Fruit fly (Drosophila melanogaster) whole organism, prepupa: ENCODE results near the gene Col4a1.

Source experiments
- CG11294 ChIP-seq: fragments of 200-800 bp; sonication (Bioruptor generic); IDR thresholded peaks from 2 replicates; pipeline ENCODE4 v1.3.6; 2022; ENCODE audit warnings: missing biosample characterization, missing genetic modification characterization
- CG11762 ChIP-seq: fragments of 200-800 bp; sonication (Bioruptor generic); optimal IDR thresholded peaks from 3 replicates; lab custom pipeline; 2016; ENCODE audit warnings: missing biosample characterization, missing genetic modification characterization; ENCODE audit not compliant: insufficient read depth
- CG15336 ChIP-seq: fragments of 200-800 bp; sonication (Bioruptor generic); IDR thresholded peaks from 2 replicates; pipeline ENCODE4 v1.3.6; 2022; ENCODE audit warnings: missing biosample characterization, missing genetic modification characterization
- CG1621 ChIP-seq: fragments of 200-800 bp; sonication (Bioruptor generic); optimal IDR thresholded peaks from 3 replicates; lab custom pipeline; 2018; ENCODE audit warnings: missing biosample characterization, mild to moderate bottlenecking, missing genetic modification characterization
- CG16779 ChIP-seq: fragments of 200-800 bp; sonication (Bioruptor generic); optimal IDR thresholded peaks from 3 replicates; lab custom pipeline; 2017; ENCODE audit warnings: missing biosample characterization, mild to moderate bottlenecking, missing genetic modification characterization
- CG3032 ChIP-seq: fragments of 200-800 bp; optimal IDR thresholded peaks from 2 replicates; lab custom pipeline; 2019; ENCODE audit warnings: missing biosample characterization, mild to moderate bottlenecking, missing genetic modification characterization, moderate library complexity
- CG31627 ChIP-seq: fragments of 200-800 bp; sonication (Bioruptor generic); optimal IDR thresholded peaks from 3 replicates; lab custom pipeline; 2016; ENCODE audit warnings: missing biosample characterization, missing genetic modification characterization
- CG32006 ChIP-seq: fragments of 200-800 bp; sonication (Bioruptor generic); optimal IDR thresholded peaks from 3 replicates; lab custom pipeline; 2017; ENCODE audit warnings: missing biosample characterization, mild to moderate bottlenecking, missing genetic modification characterization
- CG34406 ChIP-seq: fragments of 200-800 bp; sonication (Bioruptor generic); optimal IDR thresholded peaks from 3 replicates; lab custom pipeline; 2016; ENCODE audit warnings: missing biosample characterization, missing genetic modification characterization
- CG3919 ChIP-seq: fragments of 200-800 bp; sonication (Bioruptor generic); optimal IDR thresholded peaks from 3 replicates; lab custom pipeline; 2016; ENCODE audit warnings: missing biosample characterization, missing genetic modification characterization
- CG4318 ChIP-seq: fragments of 200-800 bp; sonication (Bioruptor generic); optimal IDR thresholded peaks from 3 replicates; lab custom pipeline; 2017; ENCODE audit warnings: missing biosample characterization, mild to moderate bottlenecking, missing genetic modification characterization
- CG6792 ChIP-seq: fragments of 200-800 bp; sonication (Bioruptor generic); optimal IDR thresholded peaks from 3 replicates; lab custom pipeline; 2016; ENCODE audit warnings: missing biosample characterization, missing genetic modification characterization
- CG6808 ChIP-seq: fragments of 200-800 bp; sonication (Bioruptor generic); optimal IDR thresholded peaks from 3 replicates; lab custom pipeline; 2017; ENCODE audit warnings: missing biosample characterization, missing genetic modification characterization, mild to moderate bottlenecking, moderate library complexity, missing genetic modification reagents
- CG7368 ChIP-seq: fragments of 200-800 bp; sonication (Bioruptor generic); optimal IDR thresholded peaks from 3 replicates; lab custom pipeline; 2016; ENCODE audit warnings: missing biosample characterization, missing genetic modification characterization
- CG8119 ChIP-seq: fragments of 200-800 bp; sonication (Bioruptor generic); IDR thresholded peaks from 3 replicates; pipeline ENCODE4 v1.3.6; 2022; ENCODE audit warnings: missing biosample characterization, missing genetic modification characterization
- CG8319 ChIP-seq: fragments of 200-800 bp; sonication (Bioruptor generic); optimal IDR thresholded peaks from 3 replicates; lab custom pipeline; 2016; ENCODE audit warnings: missing biosample characterization, missing genetic modification characterization
- CG8632 ChIP-seq: fragments of 200-800 bp; sonication (Bioruptor generic); optimal IDR thresholded peaks from 3 replicates; lab custom pipeline; 2016; ENCODE audit warnings: missing biosample characterization, missing genetic modification characterization
- CG9139 ChIP-seq: fragments of 200-800 bp; sonication (Bioruptor generic); optimal IDR thresholded peaks from 3 replicates; lab custom pipeline; 2017; ENCODE audit warnings: missing biosample characterization, mild to moderate bottlenecking, missing genetic modification characterization
- Eip75B ChIP-seq: fragments of 200-800 bp; sonication (Bioruptor generic); optimal IDR thresholded peaks from 3 replicates; lab custom pipeline; 2016; ENCODE audit warnings: missing biosample characterization, missing genetic modification characterization
- Eip78C ChIP-seq: fragments of 200-800 bp; sonication (Bioruptor generic); peaks from one replicate; lab custom pipeline; 2016; ENCODE audit warnings: missing biosample characterization, missing genetic modification characterization
- Eip93F ChIP-seq: fragments of 200-800 bp; sonication (Bioruptor generic); optimal IDR thresholded peaks from 2 replicates; lab custom pipeline; 2016; ENCODE audit warnings: missing biosample characterization, mild to moderate bottlenecking, missing genetic modification characterization
- Ets21C ChIP-seq: fragments of 200-800 bp; sonication (Bioruptor generic); optimal IDR thresholded peaks from 3 replicates; lab custom pipeline; 2016; ENCODE audit warnings: missing biosample characterization, missing genetic modification characterization
- Hr38 ChIP-seq: sonication (Bioruptor generic); optimal IDR thresholded peaks from 2 replicates; lab custom pipeline; 2016; ENCODE audit warnings: missing biosample characterization, missing genetic modification characterization
- Hr39 ChIP-seq: fragments of 200-800 bp; sonication (Bioruptor generic); optimal IDR thresholded peaks from 2 replicates; lab custom pipeline; 2016; ENCODE audit warnings: missing biosample characterization, missing genetic modification characterization
- Hr4 ChIP-seq: fragments of 200-800 bp; sonication (Bioruptor generic); optimal IDR thresholded peaks from 3 replicates; lab custom pipeline; 2016; ENCODE audit warnings: missing biosample characterization, missing genetic modification characterization
- Lpt ChIP-seq: fragments of 200-800 bp; sonication (Bioruptor generic); optimal IDR thresholded peaks from 3 replicates; lab custom pipeline; 2016; ENCODE audit warnings: missing biosample characterization, missing genetic modification characterization
- Met ChIP-seq: fragments of 200-800 bp; sonication (Bioruptor generic); optimal IDR thresholded peaks from 3 replicates; lab custom pipeline; 2016; ENCODE audit warnings: missing biosample characterization, missing genetic modification characterization
- Smox ChIP-seq: fragments of 200-800 bp; sonication (Bioruptor generic); optimal IDR thresholded peaks from 3 replicates; lab custom pipeline; 2016; ENCODE audit warnings: missing biosample characterization, missing genetic modification characterization
- Sox14 ChIP-seq: fragments of 200-800 bp; sonication (Bioruptor generic); optimal IDR thresholded peaks from 3 replicates; lab custom pipeline; 2016; ENCODE audit warnings: missing biosample characterization, missing genetic modification characterization
- Sox15 ChIP-seq: fragments of 200-800 bp; sonication (Bioruptor generic); optimal IDR thresholded peaks from 3 replicates; lab custom pipeline; 2016; ENCODE audit warnings: missing biosample characterization, missing genetic modification characterization
- acj6 ChIP-seq: fragments of 200-800 bp; sonication (Bioruptor generic); optimal IDR thresholded peaks from 3 replicates; lab custom pipeline; 2016; ENCODE audit warnings: missing biosample characterization, missing genetic modification characterization
- dac ChIP-seq: fragments of 200-800 bp; sonication (Bioruptor generic); optimal IDR thresholded peaks from 2 replicates; lab custom pipeline; 2017; ENCODE audit warnings: missing biosample characterization, mild to moderate bottlenecking, missing genetic modification characterization
- dsx ChIP-seq: fragments of 200-800 bp; optimal IDR thresholded peaks from 3 replicates; lab custom pipeline; 2019; ENCODE audit warnings: missing biosample characterization, mild to moderate bottlenecking, missing genetic modification characterization, moderate library complexity; ENCODE audit not compliant: poor library complexity, severe bottlenecking
- eg ChIP-seq: fragments of 200-800 bp; sonication (Bioruptor generic); IDR thresholded peaks from 3 replicates; pipeline ENCODE4 v1.3.6; 2022; ENCODE audit warnings: missing biosample characterization, missing genetic modification characterization
- fkh ChIP-seq: fragments of 200-800 bp; sonication (Bioruptor generic); optimal IDR thresholded peaks from 3 replicates; lab custom pipeline; 2017; ENCODE audit warnings: missing biosample characterization, mild to moderate bottlenecking, missing genetic modification characterization, moderate library complexity
- lz ChIP-seq: fragments of 200-800 bp; sonication (Bioruptor generic); optimal IDR thresholded peaks from 3 replicates; lab custom pipeline; 2016; ENCODE audit warnings: missing biosample characterization, missing genetic modification characterization
- net ChIP-seq: fragments of 200-800 bp; sonication (Bioruptor generic); optimal IDR thresholded peaks from 3 replicates; lab custom pipeline; 2016; ENCODE audit warnings: missing biosample characterization, missing genetic modification characterization
- pdm3 ChIP-seq: fragments of 200-800 bp; sonication (Bioruptor generic); optimal IDR thresholded peaks from 3 replicates; lab custom pipeline; 2016; ENCODE audit warnings: missing biosample characterization, missing genetic modification characterization
- salr ChIP-seq, 2 experiments: fragments of 200-800 bp; sonication (Bioruptor generic); optimal IDR thresholded peaks; 3 replicates each; lab custom pipeline; 2016 to 2018; ENCODE audit warnings: missing biosample characterization in 2 of 2, missing genetic modification characterization in 2 of 2, mild to moderate bottlenecking in 1 of 2
- ss ChIP-seq, 2 experiments: fragments of 200-800 bp; sonication (Bioruptor generic); optimal IDR thresholded peaks; 2 replicates in 1 of 2; 3 replicates in 1 of 2; lab custom pipeline; 2017 to 2018; ENCODE audit warnings: mild to moderate bottlenecking in 2 of 2, missing biosample characterization in 2 of 2, missing genetic modification characterization in 2 of 2, moderate library complexity in 1 of 2
- svp ChIP-seq: fragments of 200-800 bp; sonication (Bioruptor generic); peaks from one replicate; lab custom pipeline; 2016; ENCODE audit warnings: missing biosample characterization, missing genetic modification characterization
- topi ChIP-seq: fragments of 200-800 bp; sonication (Bioruptor generic); optimal IDR thresholded peaks from 3 replicates; lab custom pipeline; 2016; ENCODE audit warnings: missing biosample characterization, missing genetic modification characterization
- vri ChIP-seq: fragments of 200-800 bp; sonication (Bioruptor generic); optimal IDR thresholded peaks from 3 replicates; lab custom pipeline; 2016; ENCODE audit warnings: missing biosample characterization, mild to moderate bottlenecking, missing genetic modification characterization

Gene Col4a1

DNA sequence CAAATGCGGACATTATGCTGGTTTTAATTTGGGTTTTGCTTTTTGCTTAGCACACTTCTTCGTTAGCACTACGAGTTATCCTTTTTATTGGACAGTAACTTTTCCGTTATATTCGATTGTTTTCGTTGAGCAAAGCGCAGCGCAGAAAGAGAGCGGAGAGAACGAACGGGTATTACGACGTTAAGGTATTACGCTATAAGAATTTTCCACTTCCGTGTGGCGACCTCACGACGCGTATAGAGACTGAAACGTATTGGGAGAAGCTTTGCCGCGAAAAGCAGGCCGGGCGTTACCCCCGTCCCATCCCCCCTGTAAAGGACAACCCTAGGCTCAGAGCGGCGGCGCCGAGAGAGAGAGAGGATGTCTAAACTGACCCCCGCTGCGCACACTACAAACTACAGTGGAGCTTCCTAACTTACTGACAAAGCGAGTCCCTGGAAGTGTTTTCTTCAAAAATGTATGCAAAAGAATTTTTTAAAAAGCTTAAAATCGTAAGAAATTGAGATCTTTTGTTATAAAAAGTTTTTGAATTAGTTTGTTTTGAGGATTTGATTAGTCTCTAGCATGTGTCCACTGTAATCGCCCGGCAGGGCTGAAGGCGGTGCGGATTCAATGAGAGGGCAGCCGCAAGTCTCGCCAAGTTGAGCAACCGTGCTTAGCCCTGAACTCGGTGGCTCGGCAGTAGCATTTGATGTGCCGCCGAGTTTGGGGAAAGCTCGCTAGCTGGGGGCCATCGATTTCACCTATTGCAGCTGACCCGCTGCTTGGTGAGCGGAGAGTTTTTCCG, 24.5 kb upstream of the Col4a1 start (continued):
- peak; percentile 94 for TF ChIP-seq svp (GFP tag; lab: Kevin White, UChicago)
- TF ChIP-seq CG1621 = peak; percentile 85
- peak; percentile 85 to 87 for TF ChIP-seq ss (GFP tag; optimal IDR thresholded peaks at IDR 0.05; lab: Kevin White, UChicago)
- peak; percentile 89 for TF ChIP-seq CG11294
- peak; percentile 91 for TF ChIP-seq CG3919
- peak; percentile 88 for TF ChIP-seq topi (GFP tag; lab: Kevin White, UChicago)
- TF ChIP-seq Eip75B = peak; percentile 88
- peak; percentile 88 for TF ChIP-seq CG8119 (GFP tag; lab: Robert Waterston, UW)
- peak; percentile 82 for TF ChIP-seq Ets21C (GFP tag; lab: Kevin White, UChicago)
- peak; percentile 83 for TF ChIP-seq CG11762 (GFP tag; lab: Kevin White, UChicago)
- TF ChIP-seq pdm3 (GFP tag; lab: Kevin White, UChicago) = peak; percentile 91
- TF ChIP-seq CG9139 (GFP tag; lab: Kevin White, UChicago) = peak; percentile 76
- TF ChIP-seq CG32006 = peak; percentile 88
- peak; percentile 84 for TF ChIP-seq Smox (GFP tag; lab: Kevin White, UChicago)
- TF ChIP-seq CG15336 (GFP tag; lab: Robert Waterston, UW) = peak; percentile 88
- TF ChIP-seq CG7368 = peak; percentile 87
- peak; percentile 19 for TF ChIP-seq Hr38 (GFP tag; lab: Kevin White, UChicago)
- peak; percentile 60 for TF ChIP-seq dac
- peak; percentile 91 for TF ChIP-seq CG6792 (GFP tag; lab: Kevin White, UChicago)
- peak; percentile 82 for TF ChIP-seq Sox15 (GFP tag; lab: Kevin White, UChicago)
- TF ChIP-seq Hr39 (GFP tag; lab: Kevin White, UChicago) = peak; percentile 91
- TF ChIP-seq Hr4 (GFP tag; lab: Kevin White, UChicago) = peak; percentile 91
- peak; percentile 69 for TF ChIP-seq Lpt (GFP tag; lab: Kevin White, UChicago)
- peak; percentile 73 for TF ChIP-seq vri (GFP tag; lab: Kevin White, UChicago)
- TF ChIP-seq CG16779 = peak; percentile 80
- TF ChIP-seq CG3032 (tag; lab: Kevin White, UChicago) = peak; percentile 88
- TF ChIP-seq CG34406 (GFP tag; lab: Kevin White, UChicago) = peak; percentile 80

DNA sequence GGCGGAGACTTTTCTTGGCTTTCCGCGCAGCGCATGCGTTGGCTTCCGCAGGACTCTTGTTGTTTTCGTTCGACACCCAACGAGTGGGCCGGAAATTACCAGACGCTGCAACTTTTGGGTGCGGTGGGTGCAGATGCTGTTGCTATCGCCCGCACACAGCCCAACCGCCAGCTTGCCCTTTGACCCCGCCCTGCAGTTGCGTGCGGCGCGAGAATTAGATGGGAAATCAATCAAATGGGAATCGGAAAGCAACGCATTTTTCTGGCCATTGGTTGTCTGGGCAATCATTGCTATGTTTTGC, 24.0 kb upstream of the Col4a1 start:
- no peak for TF ChIP-seq Met (GFP tag; lab: Kevin White, UChicago)
- TF ChIP-seq CG8319 (GFP tag; lab: Kevin White, UChicago) = no peak
- TF ChIP-seq ss (GFP tag; optimal IDR thresholded peaks at IDR 0.05; lab: Kevin White, UChicago) = no peak
- TF ChIP-seq, all 60 proteins: peak for 0

DNA sequence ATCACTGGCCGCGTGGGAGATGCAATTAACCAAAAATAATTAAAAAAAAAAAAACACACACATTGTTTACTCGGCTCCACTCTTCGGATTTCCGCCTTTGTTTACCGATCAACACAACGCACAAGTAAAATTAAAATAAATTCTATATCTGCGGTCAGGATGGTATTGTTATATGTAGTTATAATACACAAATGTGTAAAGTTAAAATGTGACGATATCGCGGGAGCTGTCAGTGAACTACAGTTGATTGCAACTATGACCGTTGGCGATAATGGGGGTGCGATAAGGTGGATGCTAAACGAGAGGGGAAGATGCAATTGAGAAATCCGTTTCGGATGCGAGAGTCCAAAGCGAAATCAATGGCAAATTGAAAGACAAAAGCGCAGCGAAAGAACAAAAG, 23.1 kb upstream of the Col4a1 start:
- TF ChIP-seq vri (GFP tag; lab: Kevin White, UChicago) (peak; percentile 10), svp (GFP tag; lab: Kevin White, UChicago) (peak; percentile 70), lz (GFP tag; lab: Kevin White, UChicago) (no peak), Eip78C (GFP tag; lab: Kevin White, UChicago) (peak; percentile 70)

dm6 chr2L:5007256-5007655, 22.2 kb upstream of the Col4a1 start:
- TF ChIP-seq eg (GFP tag; lab: Robert Waterston, UW) (0 out of 3 replicates have a peak, but pooled peaks have one; percentile 11), CG3919 (peak; percentile 16), Hr4 (GFP tag; lab: Kevin White, UChicago) (no peak), CG8119 (GFP tag; lab: Robert Waterston, UW) (no peak), acj6 (no peak), CG6808 (GFP tag; lab: Kevin White, UChicago) (no peak), Met (GFP tag; lab: Kevin White, UChicago) (no peak), lz (GFP tag; lab: Kevin White, UChicago) (no peak), svp (GFP tag; lab: Kevin White, UChicago) (no peak), Sox15 (GFP tag; lab: Kevin White, UChicago) (no peak), CG11294 (no peak), CG34406 (GFP tag; lab: Kevin White, UChicago) (no peak), Eip93F (GFP tag; lab: Kevin White, UChicago) (no peak), CG8319 (GFP tag; lab: Kevin White, UChicago) (no peak), net (GFP tag; lab: Kevin White, UChicago) (no peak), dsx (no peak), Lpt (GFP tag; lab: Kevin White, UChicago) (no peak), fkh (GFP tag; lab: Kevin White, UChicago) (peak; percentile 8), pdm3 (GFP tag; lab: Kevin White, UChicago) (peak; percentile 24), ss (GFP tag; optimal IDR thresholded peaks at IDR 0.05; lab: Kevin White, UChicago) (no peak), CG4318 (GFP tag; lab: Kevin White, UChicago) (no peak), CG16779 (no peak), CG31627 (no peak), CG32006 (peak; percentile 7), CG3032 (tag; lab: Kevin White, UChicago) (no peak), salr (GFP tag; optimal IDR thresholded peaks at IDR 0.05; lab: Kevin White, UChicago) (no peak), CG8632 (GFP tag; lab: Kevin White, UChicago) (no peak), Sox14 (no peak)
